Worm (Caenorhabditis elegans) whole organism, late embryonic: Measurements from ENCODE around the gene zig-2.

Experiments
- Y22D7AL.16 ChIP-seq: sonication (generic microtip); optimal IDR thresholded peaks from 2 replicates; lab custom pipeline; 2016; ENCODE audit warnings: missing genetic modification characterization, missing compliant biosample characterization
- ama-1 ChIP-seq: fragments of 150-350 bp; optimal IDR thresholded peaks from 2 replicates; lab custom pipeline; 2014
- ceh-18 ChIP-seq: sonication (generic microtip); optimal IDR thresholded peaks from 2 replicates; lab custom pipeline; 2016; ENCODE audit warnings: missing genetic modification characterization, missing compliant biosample characterization
- ceh-6 ChIP-seq: fragments of 200-800 bp; sonication (Bioruptor generic); optimal IDR thresholded peaks from 2 replicates; lab custom pipeline; 2018; ENCODE audit warnings: mild to moderate bottlenecking, missing genetic modification characterization, missing compliant biosample characterization
- ceh-9 ChIP-seq: sonication (generic microtip); optimal IDR thresholded peaks from 2 replicates; lab custom pipeline; 2016; ENCODE audit warnings: mild to moderate bottlenecking, missing genetic modification characterization, inconsistent platforms, missing compliant biosample characterization
- dve-1 ChIP-seq: sonication (generic microtip); optimal IDR thresholded peaks from 2 replicates; lab custom pipeline; 2017; ENCODE audit warnings: antibody characterized with exemption, mild to moderate bottlenecking, missing genetic modification characterization, missing compliant biosample characterization
- ets-4 ChIP-seq: sonication (generic microtip); optimal IDR thresholded peaks from 2 replicates; lab custom pipeline; 2016; ENCODE audit warnings: missing genetic modification characterization, missing compliant biosample characterization
- unc-42 ChIP-seq: sonication (generic microtip); optimal IDR thresholded peaks from 2 replicates; lab custom pipeline; 2016; ENCODE audit warnings: missing genotype, missing genetic modification characterization, missing compliant biosample characterization
- unc-55 ChIP-seq: sonication (generic microtip); optimal IDR thresholded peaks from 2 replicates; lab custom pipeline; 2017; ENCODE audit warnings: missing biosample characterization, missing genetic modification reagents, missing genetic modification characterization

- TF ChIP-seq unc-42 (no peak), ama-1 (lab: Kevin White, UChicago) (no peak), ceh-18 (no peak), Y22D7AL.16 (tag; lab: Kevin White, UChicago) (no peak), dve-1 (tag; lab: Kevin White, UChicago) (no peak), unc-55 (GFP tag; lab: Kevin White, UChicago) (no peak), ceh-6 (GFP tag; lab: Kevin White, UChicago) (no peak), ceh-9 (tag; lab: Kevin White, UChicago) (no peak), ets-4 (tag; lab: Kevin White, UChicago) (no peak)
Observed at ce11 chrX:12314395-12314794, 26.8 kb downstream of the zig-2 start.
